Worm (Caenorhabditis elegans) whole organism, L4 larva: Measurements from ENCODE around the gene C47E8.11.

Experiments used
- F49E8.2 ChIP-seq: sonication (generic microtip); optimal IDR thresholded peaks from 2 replicates; lab custom pipeline; 2016; ENCODE audit warnings: missing compliant biosample characterization, mild to moderate bottlenecking, missing genetic modification characterization, borderline replicate concordance
- ZK337.2 ChIP-seq: fragments of 200-800 bp; sonication (Bioruptor generic); IDR thresholded peaks from 2 replicates; pipeline ENCODE4 v1.3.6; 2022; ENCODE audit warnings: missing genetic modification reagents, missing genetic modification characterization, missing compliant biosample characterization
- ama-1 ChIP-seq: fragments of 150-350 bp; optimal IDR thresholded peaks from 2 replicates; lab custom pipeline; 2014; ENCODE audit warnings: inconsistent platforms, mixed read lengths
- ceh-28 ChIP-seq: fragments of 150-350 bp; optimal IDR thresholded peaks from 2 replicates; lab custom pipeline; 2014; ENCODE audit warnings: missing biosample characterization, missing genetic modification reagents, missing genetic modification characterization
- ces-1 ChIP-seq: fragments of 150-350 bp; sonication (generic microtip); optimal IDR thresholded peaks from 4 replicates; lab custom pipeline; 2014; ENCODE audit warnings: missing biosample characterization, missing genetic modification reagents, missing genetic modification characterization
- daf-12 ChIP-seq: fragments of 150-350 bp; optimal IDR thresholded peaks from 2 replicates; lab custom pipeline; 2014; ENCODE audit warnings: missing biosample characterization, missing genetic modification reagents, missing genetic modification characterization
- daf-8 ChIP-seq: fragments of 200-800 bp; sonication (Bioruptor generic); IDR thresholded peaks from 2 replicates; pipeline ENCODE4 v1.3.6; 2022; ENCODE audit warnings: missing genetic modification characterization, missing compliant biosample characterization
- dmd-8 ChIP-seq: fragments of 200-800 bp; sonication (Bioruptor generic); IDR thresholded peaks from 2 replicates; pipeline ENCODE4 v1.3.6; 2022; ENCODE audit warnings: missing genetic modification characterization, missing compliant biosample characterization
- dmd-9 ChIP-seq: fragments of 200-800 bp; sonication (Bioruptor generic); IDR thresholded peaks from 2 replicates; pipeline ENCODE4 v1.3.6; 2022; ENCODE audit warnings: missing genetic modification reagents, missing genetic modification characterization, missing compliant biosample characterization
- dpl-1 ChIP-seq: fragments of 150-350 bp; optimal IDR thresholded peaks from 2 replicates; lab custom pipeline; 2014; ENCODE audit warnings: missing biosample characterization, missing genetic modification reagents, missing genetic modification characterization
- duxl-1 ChIP-seq: sonication (generic microtip); optimal IDR thresholded peaks from 2 replicates; lab custom pipeline; 2016; ENCODE audit warnings: mild to moderate bottlenecking, missing genetic modification characterization, moderate library complexity, missing compliant biosample characterization; ENCODE audit not compliant: poor library complexity
- egl-27 ChIP-seq: sonication (generic microtip); optimal IDR thresholded peaks from 3 replicates; lab custom pipeline; 2017; ENCODE audit warnings: missing biosample characterization, missing genetic modification reagents, missing genetic modification characterization
- egl-43 ChIP-seq: fragments of 200-800 bp; sonication (Bioruptor generic); IDR thresholded peaks from 2 replicates; pipeline ENCODE4 v1.3.6; 2022; ENCODE audit warnings: missing genetic modification reagents, missing genetic modification characterization, missing compliant biosample characterization
- hlh-30 ChIP-seq: sonication (generic microtip); optimal IDR thresholded peaks from 2 replicates; lab custom pipeline; 2017; ENCODE audit warnings: antibody characterized with exemption, mild to moderate bottlenecking, missing genetic modification characterization, missing compliant biosample characterization; ENCODE audit not compliant: insufficient read depth
- lim-7 ChIP-seq: fragments of 200-800 bp; sonication (Bioruptor generic); IDR thresholded peaks from 2 replicates; pipeline ENCODE4 v1.3.6; 2022; ENCODE audit warnings: missing genetic modification characterization, missing compliant biosample characterization
- lin-13 ChIP-seq: fragments of 150-350 bp; optimal IDR thresholded peaks from 2 replicates; lab custom pipeline; 2014; ENCODE audit warnings: missing biosample characterization, missing genetic modification reagents, missing genetic modification characterization
- lir-3 ChIP-seq: sonication (generic microtip); optimal IDR thresholded peaks from 2 replicates; lab custom pipeline; 2016; ENCODE audit warnings: mild to moderate bottlenecking, missing genetic modification characterization, missing compliant biosample characterization
- madf-5 ChIP-seq, 2 experiments: fragments of 200-800 bp; sonication (Bioruptor generic); IDR thresholded peaks; 2 replicates each; pipeline ENCODE4 v1.3.6; 2022; ENCODE audit warnings: missing compliant biosample characterization in 2 of 2, missing genetic modification characterization in 2 of 2
- mdl-1 ChIP-seq, 2 experiments: fragments of 150-350 bp in 1 of 2; sonication (generic microtip) in 1 of 2; optimal IDR thresholded peaks; 2 replicates each; lab custom pipeline; 2014 to 2017; ENCODE audit warnings: missing biosample characterization in 2 of 2, missing genetic modification characterization in 2 of 2
- mdt-29 ChIP-seq: fragments of 200-800 bp; sonication (Bioruptor generic); IDR thresholded peaks from 2 replicates; pipeline ENCODE4 v1.3.6; 2022; ENCODE audit warnings: missing genetic modification reagents, missing genetic modification characterization, missing compliant biosample characterization
- mep-1 ChIP-seq: fragments of 150-350 bp; sonication (generic microtip); optimal IDR thresholded peaks from 3 replicates; lab custom pipeline; 2014; ENCODE audit warnings: missing biosample characterization, missing genetic modification characterization
- nhr-25 ChIP-seq: sonication (generic microtip); optimal IDR thresholded peaks from 2 replicates; lab custom pipeline; 2017; ENCODE audit warnings: missing genetic modification characterization, mild to moderate bottlenecking, missing compliant biosample characterization, antibody characterized with exemption, moderate library complexity, borderline replicate concordance; ENCODE audit not compliant: insufficient read depth
- nhr-28 ChIP-seq: fragments of 150-350 bp; optimal IDR thresholded peaks from 2 replicates; lab custom pipeline; 2014; ENCODE audit warnings: missing biosample characterization, missing genetic modification characterization
- nhr-42 ChIP-seq: fragments of 200-800 bp; sonication (Bioruptor generic); IDR thresholded peaks from 2 replicates; pipeline ENCODE4 v1.3.6; 2022; ENCODE audit warnings: missing genetic modification characterization, missing compliant biosample characterization
- nhr-76 ChIP-seq: fragments of 150-350 bp; optimal IDR thresholded peaks from 2 replicates; lab custom pipeline; 2014; ENCODE audit warnings: missing biosample characterization, missing genetic modification characterization
- php-3 ChIP-seq: fragments of 200-800 bp; sonication (Bioruptor generic); IDR thresholded peaks from 2 replicates; pipeline ENCODE4 v1.3.6; 2022; ENCODE audit warnings: missing genetic modification reagents, missing genetic modification characterization, missing compliant biosample characterization
- rbr-2 ChIP-seq: sonication (generic microtip); optimal IDR thresholded peaks from 2 replicates; lab custom pipeline; 2016; ENCODE audit warnings: missing genotype, missing genetic modification characterization, missing compliant biosample characterization
- sdz-12 ChIP-seq: fragments of 200-800 bp; sonication (Bioruptor generic); optimal IDR thresholded peaks from 2 replicates; lab custom pipeline; 2018; ENCODE audit warnings: mild to moderate bottlenecking, missing genetic modification characterization, missing compliant biosample characterization
- snpc-4 ChIP-seq: fragments of 150-350 bp; optimal IDR thresholded peaks from 2 replicates; lab custom pipeline; 2014; ENCODE audit warnings: missing biosample characterization, missing genetic modification characterization
- spr-3 ChIP-seq: fragments of 200-800 bp; sonication (Bioruptor generic); optimal IDR thresholded peaks from 2 replicates; lab custom pipeline; 2018; ENCODE audit warnings: mild to moderate bottlenecking, missing genetic modification characterization, missing compliant biosample characterization
- unc-62 ChIP-seq, 3 experiments: fragments of 150-350 bp in 1 of 3; sonication (generic microtip); optimal IDR thresholded peaks in 2 of 3; peaks in 1 of 3; 1 replicate in 1 of 3; 2 replicates in 2 of 3; lab custom pipeline; 2014 to 2017; ENCODE audit warnings: missing biosample characterization in 3 of 3, missing genetic modification characterization in 3 of 3, missing genetic modification reagents in 3 of 3, missing genotype in 1 of 3
- vab-7 ChIP-seq: fragments of 200-800 bp; sonication (Bioruptor generic); IDR thresholded peaks from 2 replicates; pipeline ENCODE4 v1.3.6; 2022; ENCODE audit warnings: missing genetic modification reagents, missing genetic modification characterization, missing compliant biosample characterization
- zfp-2 ChIP-seq: sonication (generic microtip); optimal IDR thresholded peaks from 2 replicates; lab custom pipeline; 2016; ENCODE audit warnings: mild to moderate bottlenecking, missing genetic modification characterization, missing compliant biosample characterization
- zip-11 ChIP-seq: fragments of 200-800 bp; sonication (Bioruptor generic); IDR thresholded peaks from 2 replicates; pipeline ENCODE4 v1.3.6; 2022; ENCODE audit warnings: missing genetic modification characterization, missing compliant biosample characterization
- ztf-11 ChIP-seq: fragments of 150-350 bp; optimal IDR thresholded peaks from 2 replicates; lab custom pipeline; 2014; ENCODE audit warnings: missing biosample characterization, missing genetic modification characterization

C47E8.11 gene

DNA sequence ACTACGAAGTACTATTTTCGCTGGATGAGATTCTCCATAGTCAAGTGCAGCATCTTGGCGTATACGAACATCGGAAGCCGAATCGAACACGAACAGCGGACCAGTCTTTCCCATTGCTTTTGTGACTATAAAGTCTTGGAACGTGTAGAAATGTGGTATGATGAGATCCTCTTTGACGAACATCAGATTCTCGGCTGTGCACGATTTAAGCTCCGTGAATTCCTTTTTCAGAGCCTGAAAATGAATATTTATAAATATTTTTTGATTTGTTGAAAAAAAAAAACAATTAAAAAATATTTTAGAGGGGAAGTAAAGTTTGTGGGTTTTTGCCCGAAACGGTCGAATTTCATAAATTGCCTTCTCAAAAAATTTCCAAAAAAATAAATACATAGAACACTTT, 4.5 kb upstream of the C47E8.11 start:
- no peak for TF ChIP-seq rbr-2 (tag; lab: Kevin White, UChicago)
- TF ChIP-seq zip-11 (GFP tag; lab: Robert Waterston, UW), result no peak
- no peak for TF ChIP-seq vab-7 (GFP tag; lab: Robert Waterston, UW)
- no peak for TF ChIP-seq dmd-9 (GFP tag; lab: Robert Waterston, UW)
- TF ChIP-seq ZK337.2 (GFP tag; lab: Robert Waterston, UW), result no peak
- no peak for TF ChIP-seq F49E8.2
- TF ChIP-seq sdz-12 (GFP tag; lab: Kevin White, UChicago), result no peak
- TF ChIP-seq ceh-28 (tag; lab: Kevin White, UChicago), result no peak
- no peak for TF ChIP-seq lin-13 (GFP tag; lab: Kevin White, UChicago)
- no peak for TF ChIP-seq dpl-1 (GFP tag; lab: Kevin White, UChicago)
- TF ChIP-seq snpc-4, result no peak
- no peak for TF ChIP-seq nhr-25 (tag; lab: Kevin White, UChicago)
- no peak for TF ChIP-seq daf-12 (tag; lab: Kevin White, UChicago)
- TF ChIP-seq duxl-1 (tag; lab: Kevin White, UChicago), result no peak
- TF ChIP-seq mdl-1 (tag; optimal IDR thresholded peaks at IDR 0.05; lab: Kevin White, UChicago), result no peak
- TF ChIP-seq hlh-30 (tag; lab: Kevin White, UChicago), result no peak
- no peak for TF ChIP-seq lir-3 (tag; lab: Kevin White, UChicago)
- TF ChIP-seq egl-43 (GFP tag; lab: Robert Waterston, UW), result no peak
- TF ChIP-seq egl-27 (tag; lab: Kevin White, UChicago), result no peak
- no peak for TF ChIP-seq daf-8 (GFP tag; lab: Robert Waterston, UW)
- TF ChIP-seq, all 104 proteins: peak for 0

DNA sequence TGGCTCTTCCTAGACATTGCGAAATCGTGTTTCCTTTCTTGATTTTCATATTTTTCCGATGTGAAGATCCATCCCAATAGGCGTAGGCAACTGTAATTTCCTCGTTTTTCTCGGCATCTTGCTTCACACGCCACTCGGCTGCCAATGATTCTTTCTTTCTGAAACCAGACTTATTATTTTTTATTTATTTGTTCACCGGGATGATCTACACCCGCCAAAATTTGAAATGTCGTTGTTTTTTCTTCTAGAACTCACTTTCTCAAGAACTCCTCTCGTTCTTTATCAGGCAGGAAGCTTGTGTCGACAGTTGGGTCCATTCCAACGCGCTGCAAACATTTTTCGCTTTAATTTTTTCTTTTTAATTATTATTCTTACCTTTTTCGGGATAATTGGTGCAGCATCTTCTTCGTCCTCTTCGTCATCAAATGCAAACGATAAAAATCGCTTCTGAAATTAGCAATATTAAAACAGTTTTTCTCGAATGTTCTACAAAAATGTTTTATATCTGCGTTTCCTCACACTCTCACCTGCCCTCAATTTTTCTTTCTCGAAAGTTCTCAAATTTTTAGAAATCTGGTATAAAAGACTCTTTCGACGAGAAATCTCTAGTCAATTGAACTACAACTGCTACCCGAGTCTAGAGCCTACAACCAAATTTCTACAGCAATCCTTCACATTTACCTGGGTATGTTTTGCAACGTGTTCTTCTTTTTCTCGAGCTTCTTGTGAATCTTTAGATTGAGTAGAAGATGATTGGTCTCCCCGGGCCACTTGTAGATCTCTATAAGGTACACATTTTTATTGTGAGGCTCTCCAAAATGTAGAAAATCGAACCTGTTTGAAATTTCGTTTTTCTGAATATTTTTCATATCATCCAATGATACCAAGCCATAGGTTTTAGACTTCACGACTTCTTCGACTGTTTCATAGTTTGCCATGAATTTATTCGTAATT, 3.8 kb upstream of the C47E8.11 start, which contains the start of gene hsp-90:
Gene hsp-90 (plus strand): TSS at position 560 of the 954 bp plus-strand sequence.
- TF ChIP-seq lim-7, result 0 out of 2 replicates have a peak, but pooled peaks have one; percentile 22
- no peak for TF ChIP-seq nhr-25 (tag; lab: Kevin White, UChicago)
- TF ChIP-seq ces-1, result no peak
- TF ChIP-seq ama-1, result peak; percentile 54
- TF ChIP-seq nhr-28, result no peak
- 0 out of 2 replicates have a peak, but pooled peaks have one; percentile 9 for TF ChIP-seq mdt-29 (GFP tag; lab: Robert Waterston, UW)
- no peak for TF ChIP-seq mep-1 (tag; lab: Kevin White, UChicago)
- TF ChIP-seq ztf-11 (tag; lab: Kevin White, UChicago), result no peak
- TF ChIP-seq php-3, result no peak
- TF ChIP-seq zfp-2 (tag; lab: Kevin White, UChicago), result no peak
- no peak for TF ChIP-seq nhr-76 (tag; lab: Kevin White, UChicago)
- TF ChIP-seq dmd-8 (GFP tag; lab: Robert Waterston, UW), result no peak
- no peak for TF ChIP-seq spr-3 (GFP tag; lab: Kevin White, UChicago)
- no peak for TF ChIP-seq nhr-42 (GFP tag; lab: Robert Waterston, UW)
- no peak for TF ChIP-seq daf-12 (tag; lab: Kevin White, UChicago)
- no peak for TF ChIP-seq unc-62 (GFP tag; optimal IDR thresholded peaks at IDR 0.05 in 1 of 2; lab: Kevin White, UChicago)
- no peak for TF ChIP-seq unc-62 (tag; optimal IDR thresholded peaks at IDR 0.05; lab: Kevin White, UChicago)
- no peak for TF ChIP-seq madf-5 (GFP tag; IDR thresholded peaks at IDR 0.05; lab: Robert Waterston, UW)
